Worm (Caenorhabditis elegans): ENCODE data around the gene cwp-1.

DNA sequence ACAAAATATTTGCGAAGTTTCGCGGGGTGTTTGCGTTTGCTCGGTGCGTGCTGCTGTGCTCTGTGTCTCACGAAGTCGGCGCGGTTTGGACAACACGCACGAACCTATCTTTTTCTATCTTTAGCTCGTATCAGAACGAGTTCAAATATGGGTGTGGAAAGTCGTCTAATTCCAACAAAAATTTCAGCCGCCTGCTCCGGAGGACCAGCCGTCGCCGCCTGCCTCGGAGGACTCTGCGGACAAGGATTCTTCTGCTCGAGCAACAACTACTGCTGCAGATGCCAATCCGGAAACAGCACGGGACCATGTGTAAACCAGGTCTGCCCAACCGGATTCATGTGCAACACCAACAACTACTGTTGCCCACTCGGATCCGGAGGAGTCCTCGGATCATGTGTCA is 39.1 kb downstream of the cwp-1 start:
- TF ChIP-seq hmbx-1 (tag; optimal IDR thresholded peaks at IDR 0.05) (no peak), scrt-1 (GFP tag; IDR thresholded peaks at IDR 0.05) (no peak), B0310.2 (tag; optimal IDR thresholded peaks at IDR 0.05) (no peak), pes-1 (GFP tag; IDR thresholded peaks at IDR 0.05) (no peak)

All from whole organism, early embryonic.